ENCODE assay signal across 6 worm cellular contexts in genomic region chrIII:7848173-7848572, ce11.
A peak's percentile ranks its signal among the peaks of the same experiment; 100 is the strongest.
TF ChIP-seq lines count a peak whose summit lies in the region.

No protein-coding gene starts in this region.

TF ChIP-seq in whole organism, L1 larva, 84 proteins besides CTCF, POLR2A, EP300 and RAD21:
- TF ChIP-seq F16B12.6 (tag; optimal IDR thresholded peaks at IDR 0.05; lab: Kevin White, UChicago) = no peak
- TF ChIP-seq efl-1 (optimal IDR thresholded peaks at IDR 0.05; lab: Kevin White, UChicago) = peak in 1 of 2 experiments; percentile 24
- peak in 1 of 2 experiments; percentile 75 for TF ChIP-seq efl-1 (GFP tag; optimal IDR thresholded peaks at IDR 0.05 in 1 of 2; lab: Kevin White, UChicago)
- no peak for TF ChIP-seq lin-15B (tag; optimal IDR thresholded peaks at IDR 0.05; lab: Kevin White, UChicago)
- peak; percentile 41 for TF ChIP-seq rnt-1 (tag; optimal IDR thresholded peaks at IDR 0.05; lab: Kevin White, UChicago)
- peak; percentile 23 for TF ChIP-seq nhr-71 (tag; optimal IDR thresholded peaks at IDR 0.05; lab: Kevin White, UChicago)
- no peak for TF ChIP-seq tlp-1 (tag; optimal IDR thresholded peaks at IDR 0.05; lab: Kevin White, UChicago)
- peak; percentile 2 to 38 for TF ChIP-seq lsy-2 (tag; optimal IDR thresholded peaks at IDR 0.05; lab: Kevin White, UChicago)
- peak; percentile 74 for TF ChIP-seq lin-14 (GFP tag; optimal IDR thresholded peaks at IDR 0.05; lab: Kevin White, UChicago)
TF ChIP-seq in whole organism, L1 larva: peak in this region for 5.

TF ChIP-seq in whole organism, L2 larva, 48 proteins besides CTCF, POLR2A, EP300 and RAD21:
- TF ChIP-seq ama-1 (optimal IDR thresholded peaks at IDR 0.05; lab: Kevin White, UChicago) (no peak), lin-39 (tag; optimal IDR thresholded peaks at IDR 0.05; lab: Kevin White, UChicago) (peak; percentile 25), sem-4 (tag; optimal IDR thresholded peaks at IDR 0.05; lab: Kevin White, UChicago) (no peak), dmd-4 (tag; optimal IDR thresholded peaks at IDR 0.05; lab: Kevin White, UChicago) (no peak), sma-9 (GFP tag; optimal IDR thresholded peaks at IDR 0.05; lab: Kevin White, UChicago) (peak; percentile 9), sma-9 (tag; optimal IDR thresholded peaks at IDR 0.05; lab: Kevin White, UChicago) (no peak), lsy-2 (tag; optimal IDR thresholded peaks at IDR 0.05; lab: Kevin White, UChicago) (peak in 1 of 2 experiments; percentile 17), C34F6.9 (tag; optimal IDR thresholded peaks at IDR 0.05; lab: Kevin White, UChicago) (peak; percentile 50), fos-1 (tag; optimal IDR thresholded peaks at IDR 0.05; lab: Kevin White, UChicago) (no peak), blmp-1 (tag; optimal IDR thresholded peaks at IDR 0.05; lab: Kevin White, UChicago; ENCODE audit: insufficient read depth) (no peak), nhr-129 (tag; optimal IDR thresholded peaks at IDR 0.05; lab: Kevin White, UChicago) (peak; percentile 31)
TF ChIP-seq in whole organism, L2 larva: peak in this region for 5.

TF ChIP-seq in whole organism, L3 larva, 47 proteins besides CTCF, POLR2A, EP300 and RAD21:
- TF ChIP-seq daf-12 (tag; optimal IDR thresholded peaks at IDR 0.05; lab: Kevin White, UChicago) (no peak), nhr-77 (tag; optimal IDR thresholded peaks at IDR 0.05; lab: Kevin White, UChicago) (no peak), sea-2 (GFP tag; optimal IDR thresholded peaks at IDR 0.05; lab: Kevin White, UChicago) (no peak), snpc-4 (tag; optimal IDR thresholded peaks at IDR 0.05; lab: Kevin White, UChicago) (no peak), ztf-4 (tag; optimal IDR thresholded peaks at IDR 0.05; lab: Kevin White, UChicago) (no peak), ZK546.5 (tag; optimal IDR thresholded peaks at IDR 0.05; lab: Kevin White, UChicago) (no peak), elt-1 (tag; optimal IDR thresholded peaks at IDR 0.05; lab: Kevin White, UChicago) (no peak), egl-5 (tag; optimal IDR thresholded peaks at IDR 0.05; lab: Kevin White, UChicago) (peak; percentile 6), ztf-11 (tag; optimal IDR thresholded peaks at IDR 0.05; lab: Kevin White, UChicago) (no peak), ceh-16 (tag; optimal IDR thresholded peaks at IDR 0.05; lab: Kevin White, UChicago) (no peak), nfya-1 (tag; optimal IDR thresholded peaks at IDR 0.05; lab: Kevin White, UChicago; ENCODE audit: insufficient read depth) (peak; percentile 29), tbx-2 (tag; optimal IDR thresholded peaks at IDR 0.05; lab: Kevin White, UChicago) (no peak), skn-1 (tag; optimal IDR thresholded peaks at IDR 0.05; lab: Kevin White, UChicago) (no peak), ceh-28 (tag; optimal IDR thresholded peaks at IDR 0.05; lab: Kevin White, UChicago) (no peak), ceh-82 (tag; optimal IDR thresholded peaks at IDR 0.05; lab: Kevin White, UChicago) (no peak)

TF ChIP-seq in whole organism, L4 larva, 104 proteins besides CTCF, POLR2A, EP300 and RAD21:
- TF ChIP-seq fkh-10 (GFP tag; optimal IDR thresholded peaks at IDR 0.05; lab: Kevin White, UChicago) = peak; percentile 17
- TF ChIP-seq lsy-2 (tag; optimal IDR thresholded peaks at IDR 0.05; lab: Kevin White, UChicago) = peak in 1 of 2 experiments; percentile 22
- TF ChIP-seq aha-1 (tag; lab: Kevin White, UChicago) = peak; percentile 69
- no peak for TF ChIP-seq snpc-1.2 (GFP tag; IDR thresholded peaks at IDR 0.05; lab: Robert Waterston, UW)

TF ChIP-seq in whole organism, late embryonic, 69 proteins besides CTCF, POLR2A, EP300 and RAD21:
- TF ChIP-seq sox-2 (GFP tag; IDR thresholded peaks at IDR 0.05; lab: Robert Waterston, UW) (no peak), nfya-1 (tag; optimal IDR thresholded peaks at IDR 0.05; lab: Kevin White, UChicago) (peak; percentile 6), unc-42 (tag; optimal IDR thresholded peaks at IDR 0.05; lab: Kevin White, UChicago) (peak; percentile 27)
TF ChIP-seq in whole organism, late embryonic: peak in this region for 2.

TF ChIP-seq in whole organism, mixed stage, embryonic, 35 proteins besides CTCF, POLR2A, EP300 and RAD21:
- no peak for TF ChIP-seq lin-13 (tag; optimal IDR thresholded peaks at IDR 0.05; lab: Kevin White, UChicago)
- TF ChIP-seq ces-1 (GFP tag; optimal IDR thresholded peaks at IDR 0.05; lab: Kevin White, UChicago) = peak; percentile 91
- TF ChIP-seq sem-2 (GFP tag; optimal IDR thresholded peaks at IDR 0.05; lab: Kevin White, UChicago) = no peak

Comparison
In these comparisons a context has a peak if more than half of its experiments do, and no peak if none do; other contexts are left out.
1. Of the 29 proteins assayed by ChIP-seq in both whole organism, L4 larva and whole organism, L1 larva: peak only in whole organism, L4 larva: aha-1 and fkh-10; only in whole organism, L1 larva: none; in both: none; in neither: 26; mixed calls (peak in some experiments, not most) for 1.